Worm (Caenorhabditis elegans) whole organism, dauer: Measurements from ENCODE around the gene K10G6.9.

ENCODE experiments used
- unc-62 ChIP-seq: sonication (generic microtip); optimal IDR thresholded peaks from 2 replicates; lab custom pipeline; 2017; ENCODE audit warnings: missing biosample characterization, missing genetic modification reagents, missing genetic modification characterization

The K10G6.9 gene

DNA sequence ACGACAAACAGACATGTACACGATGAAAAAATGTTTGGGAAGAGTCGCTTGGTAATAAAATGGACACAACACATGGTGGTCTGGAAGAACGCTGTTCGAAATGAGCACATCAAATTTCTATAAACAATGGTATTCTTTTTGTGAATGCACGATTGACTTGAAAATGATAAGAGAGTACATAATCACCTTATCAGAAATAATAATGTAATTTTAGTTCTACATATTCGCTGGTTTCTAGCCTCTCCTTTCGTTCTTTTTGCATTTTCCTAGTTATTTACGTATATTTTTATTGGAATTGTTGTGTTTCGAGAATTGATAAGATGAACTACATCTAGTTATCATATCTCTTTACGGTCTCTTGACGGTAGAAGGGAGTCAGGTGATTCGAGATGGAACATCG, 18.0 kb upstream of the K10G6.9 start:
- TF ChIP-seq unc-62 = no peak

DNA sequence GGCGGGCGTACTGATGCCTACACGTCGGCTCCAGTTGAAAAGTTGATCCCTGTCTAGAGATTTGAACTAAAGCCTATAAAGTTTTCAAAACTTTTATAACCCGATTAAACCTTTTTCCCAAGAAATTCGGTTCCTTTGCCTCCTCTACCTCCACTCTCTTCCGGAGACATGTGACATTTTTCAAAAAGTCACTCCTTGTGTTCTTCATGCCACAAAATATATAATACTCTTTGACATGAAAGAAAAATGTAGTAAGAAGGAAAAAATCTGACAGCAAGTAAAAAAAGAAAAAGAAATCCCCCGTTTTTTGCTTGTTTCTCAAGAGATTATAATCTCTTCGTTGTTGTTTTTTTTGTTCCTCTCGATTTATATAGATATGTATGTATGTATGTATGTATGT, 17.2 kb upstream of the K10G6.9 start:
- TF ChIP-seq unc-62 = no peak

DNA sequence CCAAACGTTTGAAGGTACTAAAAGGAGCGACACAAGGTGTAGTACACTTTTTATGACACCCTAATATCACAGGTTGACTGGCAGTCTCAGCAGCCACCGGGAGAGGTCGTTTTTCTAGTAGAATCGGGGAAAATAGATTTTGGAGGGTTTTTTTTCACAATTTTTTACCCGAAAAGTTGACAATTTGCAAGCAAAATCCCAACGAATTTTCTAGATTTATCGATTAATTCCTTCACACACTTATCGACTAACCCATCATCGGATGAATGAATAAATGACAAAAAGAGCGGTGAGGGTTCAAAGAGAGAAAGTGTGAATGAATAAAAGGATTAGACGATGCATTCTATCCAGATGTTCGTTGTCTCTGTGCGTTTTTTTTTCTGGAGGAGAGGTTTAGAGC, 16.1 kb upstream of the K10G6.9 start:
- TF ChIP-seq unc-62 = no peak

DNA sequence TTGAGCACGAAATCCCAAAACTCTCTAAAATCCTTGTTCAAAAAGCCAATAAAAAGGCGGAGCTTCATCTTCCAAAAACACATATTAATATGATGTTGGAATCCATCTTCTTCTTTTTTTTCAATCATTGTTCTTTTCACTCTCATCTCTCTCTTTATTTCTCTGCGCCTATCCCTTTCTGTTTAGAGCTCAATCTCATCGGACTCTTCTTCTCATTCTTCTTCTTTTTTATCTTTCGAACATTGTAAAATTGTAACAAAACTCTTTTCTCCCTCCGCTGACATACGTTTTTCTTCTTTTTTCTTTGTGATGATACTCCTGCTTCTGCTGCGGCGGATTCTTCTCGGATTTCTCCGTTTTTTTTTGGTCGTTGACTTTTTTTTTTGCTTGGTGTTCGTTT, 15.3 kb upstream of the K10G6.9 start:
- TF ChIP-seq unc-62 = no peak

DNA sequence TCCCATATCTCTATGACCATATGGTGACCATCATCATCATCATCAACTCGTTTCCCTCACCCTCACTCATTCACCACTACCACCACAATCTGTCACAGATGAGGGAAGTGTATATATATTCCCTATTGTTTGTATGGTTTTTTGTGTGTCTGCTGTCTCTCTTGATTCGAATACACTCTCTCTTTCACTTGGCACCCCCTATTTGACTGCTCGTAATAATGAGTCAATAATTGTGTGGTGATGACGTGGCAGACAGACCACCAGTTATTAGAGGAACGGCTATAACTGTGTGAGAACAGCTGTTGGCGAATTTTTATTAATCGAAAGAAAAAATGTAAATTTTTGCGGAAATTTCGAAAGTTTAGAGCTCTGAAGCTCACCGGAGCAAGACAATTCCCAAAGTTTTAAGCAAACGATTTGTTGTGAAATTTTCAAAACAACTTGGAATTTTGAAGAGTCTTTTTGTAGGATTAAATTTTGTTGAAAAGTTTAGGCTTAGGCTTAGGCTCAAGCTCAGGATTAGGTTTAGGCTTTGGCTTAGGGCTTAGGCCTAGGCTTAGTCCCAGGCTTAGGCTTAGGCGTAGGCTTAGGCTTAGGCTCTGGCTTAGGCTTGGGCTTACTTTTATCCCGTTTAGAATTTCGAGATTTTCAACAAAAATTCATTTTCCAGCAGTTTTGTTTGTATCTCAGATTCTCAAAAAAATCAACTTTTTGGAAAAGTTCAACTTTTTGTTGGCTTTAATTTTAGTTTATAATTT, 14.4 kb upstream of the K10G6.9 start:
- no peak for TF ChIP-seq unc-62

DNA sequence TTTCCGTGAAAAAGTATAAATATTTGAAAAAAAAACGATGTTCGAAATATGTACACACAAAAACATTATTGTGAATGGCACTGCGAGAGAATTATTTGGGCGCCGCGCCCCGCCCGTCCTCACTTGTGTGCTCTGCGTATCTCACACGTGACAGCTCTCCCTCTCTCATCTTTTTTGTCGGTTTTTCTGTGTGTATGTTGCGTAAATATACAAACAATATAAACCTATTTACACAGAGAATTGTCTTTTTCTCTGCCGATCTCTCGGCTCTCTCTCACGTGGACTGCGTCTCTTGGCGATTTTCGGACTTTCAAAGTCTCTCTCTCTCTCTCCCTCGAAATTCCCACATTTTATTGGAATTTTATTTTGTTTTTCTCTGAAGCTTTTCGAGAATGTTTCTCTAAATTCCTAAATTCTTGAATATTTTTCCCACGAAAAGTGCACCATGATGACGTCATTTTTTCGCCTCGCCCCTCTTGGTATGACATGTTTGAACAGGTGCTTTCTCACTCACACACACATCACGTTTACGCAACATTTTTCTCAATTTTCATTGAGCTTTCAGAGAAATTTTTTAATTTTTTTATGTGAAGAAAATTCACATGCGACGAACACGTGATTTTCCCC, 13.3 kb upstream of the K10G6.9 start:
- no peak for TF ChIP-seq unc-62

DNA sequence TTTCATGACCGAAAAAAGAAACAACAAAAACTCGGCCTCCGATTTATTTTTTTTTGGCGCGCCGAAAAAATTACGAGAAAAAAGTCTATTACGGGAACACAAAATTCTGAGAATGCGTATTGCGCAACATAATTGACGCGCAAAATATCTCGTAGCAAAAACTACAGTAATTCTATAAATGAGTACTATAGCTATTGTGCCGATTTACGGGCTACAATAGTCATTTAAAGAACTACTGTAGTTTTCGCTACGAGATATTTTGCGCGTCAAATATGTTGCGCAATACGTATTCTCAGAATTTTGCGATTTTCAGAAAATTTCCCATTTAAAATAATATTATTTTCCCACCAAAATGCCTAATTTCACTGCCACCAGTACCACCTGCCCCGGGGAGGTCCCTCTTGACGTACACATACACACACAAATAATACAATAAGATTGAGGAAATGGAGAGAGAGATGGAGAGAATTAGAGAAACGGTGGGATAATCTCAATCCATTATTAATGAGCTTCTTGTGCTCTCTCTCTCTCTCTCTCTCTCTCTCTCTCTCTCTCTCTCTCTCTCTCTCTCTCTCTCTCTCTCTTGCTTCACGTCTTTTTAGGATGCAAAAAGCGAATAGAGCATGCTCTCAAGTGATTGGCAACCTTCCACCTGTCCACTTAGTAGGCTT, 12.5 kb upstream of the K10G6.9 start:
- no peak for TF ChIP-seq unc-62

DNA sequence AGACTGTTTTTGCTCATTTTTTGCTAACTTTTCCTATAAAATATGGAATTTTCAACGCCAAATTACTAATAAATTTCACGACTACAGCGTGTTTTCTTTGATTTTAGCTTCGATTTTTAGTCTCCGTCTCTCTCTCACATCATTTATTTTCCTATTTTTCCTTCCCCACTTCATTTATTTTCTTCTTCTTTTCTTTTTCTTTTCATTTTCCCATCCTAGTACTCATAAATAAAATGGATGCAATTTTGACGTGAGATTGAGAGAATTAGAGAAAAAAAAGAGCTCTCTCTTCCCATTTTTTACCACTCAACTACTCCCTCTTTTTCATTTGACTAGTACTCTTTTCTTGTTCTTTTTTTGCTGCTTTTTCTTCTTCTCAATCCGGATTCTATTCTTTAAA, 11.8 kb upstream of the K10G6.9 start:
- no peak for TF ChIP-seq unc-62

DNA sequence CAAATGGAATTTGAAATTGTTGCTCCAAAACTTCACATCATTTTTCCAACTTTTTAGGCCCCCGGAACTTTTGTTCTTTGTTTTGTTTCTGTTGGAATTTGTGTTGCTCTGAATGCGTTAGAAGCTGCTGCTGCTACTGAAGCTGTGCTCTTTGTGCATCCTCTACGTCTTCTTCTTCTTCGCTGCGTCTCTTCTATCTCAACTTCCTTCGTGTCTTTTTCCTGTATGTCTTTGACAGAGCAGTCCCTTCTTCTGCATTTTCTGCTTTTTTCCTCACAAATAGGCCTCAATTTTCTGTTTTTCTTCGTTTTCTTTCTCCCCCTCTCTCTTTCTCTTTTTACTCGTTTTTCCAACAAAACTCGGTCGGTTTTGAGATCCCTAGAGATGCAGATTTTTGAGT, 10.8 kb upstream of the K10G6.9 start:
- no peak for TF ChIP-seq unc-62

DNA sequence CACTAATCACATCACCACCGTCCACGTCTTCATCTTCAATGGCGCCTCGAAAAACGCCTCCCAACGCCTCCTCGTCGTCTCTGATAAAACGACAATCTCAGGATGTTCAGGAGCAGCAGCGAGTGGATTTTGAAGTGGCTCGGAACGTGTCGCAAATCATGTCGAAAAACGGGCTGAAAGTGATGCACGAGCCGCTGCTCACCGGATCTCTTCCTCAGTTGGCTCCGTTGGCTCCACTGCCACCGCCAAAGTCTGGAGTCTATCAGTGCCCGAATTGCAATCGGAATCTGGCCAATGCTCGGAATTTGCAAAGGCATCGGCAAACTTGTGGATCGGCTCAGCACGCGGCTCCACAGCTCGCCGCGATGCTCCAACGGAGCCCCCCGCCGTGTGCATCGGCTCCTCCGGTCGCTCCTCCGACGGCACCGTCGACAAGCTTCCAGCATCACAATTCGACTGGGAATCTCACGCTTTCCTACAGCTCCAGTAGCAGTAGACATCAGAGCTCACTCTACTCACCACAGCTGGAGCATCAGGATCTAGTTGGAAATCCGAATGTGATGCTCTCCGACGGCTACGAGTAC, 7.7 kb upstream of the K10G6.9 start:
- TF ChIP-seq unc-62 = no peak

DNA sequence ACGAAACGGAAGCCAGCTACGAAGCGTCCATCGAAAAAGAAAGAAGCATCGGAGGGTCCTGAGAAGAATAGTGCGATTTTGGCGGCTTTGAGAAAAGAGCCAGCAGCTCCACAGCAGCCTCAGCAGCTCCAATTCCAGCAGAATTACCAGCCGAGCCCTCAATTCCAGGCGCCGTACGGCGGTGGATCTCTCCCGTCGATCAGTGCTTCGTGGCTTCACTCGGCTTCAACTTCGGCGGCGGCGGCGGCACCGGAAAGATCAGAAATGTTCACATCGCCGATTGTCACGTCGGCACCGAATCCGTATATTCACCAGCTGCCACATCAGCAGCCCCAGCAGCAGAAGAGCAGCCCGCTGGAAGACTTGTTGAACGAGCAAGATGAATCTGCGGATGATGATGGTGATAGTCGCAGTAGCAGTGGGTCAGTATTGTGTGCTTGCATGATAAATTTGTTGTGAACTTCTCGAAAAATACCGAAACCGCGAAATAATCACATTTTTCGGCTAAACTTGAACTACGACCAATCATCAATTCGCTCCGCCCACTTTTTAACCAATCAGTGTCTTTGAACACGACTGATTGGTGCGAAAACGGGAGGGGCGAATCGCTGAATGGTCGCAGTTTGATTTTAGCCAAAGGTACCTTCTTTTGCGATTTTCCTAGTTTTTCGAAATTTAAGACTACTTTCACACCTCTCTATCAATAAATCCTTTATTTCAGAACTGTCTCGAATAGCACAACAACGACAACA, 6.2 kb upstream of the K10G6.9 start:
- TF ChIP-seq unc-62 = no peak

DNA sequence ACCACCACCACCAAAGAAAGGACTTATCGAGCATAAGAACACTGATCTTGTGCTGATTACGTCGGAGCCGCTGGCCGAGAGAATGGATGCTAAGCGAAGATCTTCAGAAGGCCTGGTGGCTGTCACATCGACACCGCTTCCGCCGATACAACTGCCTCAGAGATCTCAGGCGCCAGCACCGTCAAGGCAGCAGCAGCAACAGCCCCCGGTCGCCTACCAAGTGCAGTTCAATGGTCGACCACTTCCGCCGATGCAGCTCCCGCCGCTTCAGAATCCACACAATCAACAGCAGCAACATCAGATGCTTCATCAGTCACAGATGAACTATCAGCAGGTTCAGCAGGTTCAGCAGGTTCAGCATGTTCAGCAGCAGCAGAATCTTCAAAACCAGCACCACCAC, 5.0 kb upstream of the K10G6.9 start:
- no peak for TF ChIP-seq unc-62

DNA sequence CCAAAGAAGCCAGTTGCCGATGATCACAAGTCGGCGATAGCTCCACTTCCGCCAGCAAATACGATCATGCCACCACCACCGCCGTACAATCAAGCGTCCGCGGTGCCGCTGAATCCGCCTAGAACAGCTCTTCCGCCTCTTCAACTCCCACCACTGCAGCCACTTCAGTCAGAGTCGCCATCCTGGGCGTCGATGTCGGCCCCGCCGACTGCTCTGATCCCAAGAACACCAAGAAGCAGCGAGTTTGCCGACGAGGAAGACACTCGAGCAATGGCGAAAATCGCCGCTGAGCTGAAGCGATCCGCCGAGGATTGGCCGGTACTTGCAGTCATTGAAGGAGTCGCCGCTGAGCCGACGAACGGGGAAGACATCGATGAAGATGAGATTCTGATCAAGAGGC, 4.0 kb upstream of the K10G6.9 start:
- no peak for TF ChIP-seq unc-62

DNA sequence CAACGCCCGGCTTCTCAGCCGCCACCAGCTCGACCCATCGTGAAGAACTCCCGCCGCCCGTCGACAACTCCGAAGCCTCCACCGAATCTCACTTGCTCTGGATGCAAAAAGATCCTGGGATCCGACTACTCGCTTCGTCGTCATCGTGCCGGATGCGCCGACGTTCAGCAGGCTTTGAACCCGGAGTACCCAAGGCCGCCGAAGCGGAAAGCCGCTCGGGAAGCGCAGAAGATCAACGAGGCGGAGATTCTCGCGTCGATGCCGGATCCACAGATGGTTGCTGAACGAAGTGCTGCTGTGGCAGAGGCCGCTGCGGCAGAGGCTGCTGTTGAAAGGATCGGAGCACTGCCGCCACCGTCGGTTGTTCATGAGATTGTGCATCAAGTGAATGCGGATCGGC, 3.3 kb upstream of the K10G6.9 start:
- no peak for TF ChIP-seq unc-62

DNA sequence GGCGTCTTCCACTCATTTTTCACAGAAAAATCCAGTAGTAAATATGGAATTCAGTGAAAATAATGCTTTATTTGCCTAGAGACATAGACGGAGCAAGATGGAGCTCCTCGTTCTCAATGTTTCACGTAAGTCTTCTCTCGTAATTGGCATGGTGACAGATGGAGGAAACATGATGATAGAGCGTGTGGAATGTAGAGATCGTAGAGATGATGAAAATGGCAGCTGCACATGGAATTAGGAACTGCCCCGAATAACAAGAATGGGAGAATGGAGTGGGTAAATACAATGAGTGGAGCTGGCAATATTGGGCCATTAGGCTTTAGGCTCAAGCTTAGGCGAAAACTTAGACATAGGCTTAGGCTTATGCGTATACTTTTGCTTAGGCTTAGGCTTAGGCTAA, 2.9 kb downstream of the K10G6.9 start, which contains the start of gene cank-26:
Gene cank-26, minus strand, starts transcription at position 113 of the 400 bp plus-strand sequence.
- no peak for TF ChIP-seq unc-62

DNA sequence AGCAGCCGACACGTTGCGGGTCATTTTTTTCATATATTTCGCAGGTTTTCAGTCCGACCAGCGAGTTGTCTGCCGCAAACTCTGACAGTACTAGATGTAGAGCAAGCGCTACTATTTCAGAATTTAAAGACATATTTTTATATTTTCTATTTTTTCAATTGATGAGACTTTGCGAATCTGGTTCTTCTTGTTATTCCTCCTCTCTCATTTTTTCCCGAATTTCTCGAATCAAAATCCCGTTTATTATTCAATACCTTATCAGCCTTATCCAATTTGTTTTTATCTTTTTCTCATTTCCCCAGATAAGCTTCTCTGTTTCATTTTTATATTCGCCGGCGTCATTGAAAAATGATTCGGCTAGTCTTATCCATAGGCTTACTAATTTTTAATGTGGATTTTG, 3.9 kb downstream of the K10G6.9 start, which contains the start of gene dos-2:
Gene dos-2, plus strand, starts transcription at position 301 of the 400 bp plus-strand sequence.
- TF ChIP-seq unc-62 = no peak

DNA sequence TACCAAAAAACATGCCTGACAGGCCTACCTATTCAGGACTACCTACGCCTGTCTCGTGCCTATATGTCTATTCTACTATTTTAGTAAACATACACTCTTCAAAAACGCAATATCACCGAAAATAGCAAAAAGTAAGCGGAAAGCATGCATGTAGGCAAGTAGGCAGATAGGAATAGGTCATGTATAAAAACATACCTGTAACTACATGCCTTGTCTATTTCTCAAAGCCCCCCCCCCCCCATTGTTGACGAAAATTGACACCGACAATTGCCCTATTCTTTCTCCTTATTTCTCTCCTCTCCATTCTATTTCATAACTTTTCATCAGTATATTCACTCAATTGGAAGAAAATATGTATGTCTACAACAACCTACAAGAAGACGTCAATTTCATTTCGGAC, 6.1 kb downstream of the K10G6.9 start:
- TF ChIP-seq unc-62 = no peak
